Fruit fly (Drosophila melanogaster) whole organism, embryonic: ENCODE measurements around the gene CG32087.

Experiments used
- Bgb ChIP-seq: fragments of 200-800 bp; sonication (Bioruptor generic); IDR thresholded peaks from 2 replicates; pipeline ENCODE4 v1.3.6; 2022; ENCODE audit warnings: missing biosample characterization, missing genetic modification characterization; ENCODE audit not compliant: partially characterized antibody
- CG10543 ChIP-seq: fragments of 200-800 bp; sonication (Bioruptor generic); optimal IDR thresholded peaks from 3 replicates; lab custom pipeline; 2017; ENCODE audit warnings: missing biosample characterization, mild to moderate bottlenecking, missing genetic modification characterization, moderate library complexity
- CG11085 ChIP-seq: fragments of 200-800 bp; sonication (Bioruptor generic); IDR thresholded peaks from 2 replicates; pipeline ENCODE4 v1.3.6; 2022; ENCODE audit warnings: missing biosample characterization, missing genetic modification characterization
- CG12155 ChIP-seq: fragments of 200-800 bp; sonication (Bioruptor generic); optimal IDR thresholded peaks from 3 replicates; lab custom pipeline; 2016; ENCODE audit warnings: missing biosample characterization, missing genetic modification characterization
- CG1233 ChIP-seq: fragments of 200-800 bp; sonication (Bioruptor generic); optimal IDR thresholded peaks from 4 replicates; lab custom pipeline; 2018; ENCODE audit warnings: missing biosample characterization, mild to moderate bottlenecking, missing genetic modification characterization
- CG12769 ChIP-seq: fragments of 200-800 bp; sonication (Bioruptor generic); optimal IDR thresholded peaks from 2 replicates; lab custom pipeline; 2019; ENCODE audit warnings: missing biosample characterization, mild to moderate bottlenecking, missing genetic modification characterization, moderate library complexity
- CG13894 ChIP-seq: fragments of 200-800 bp; sonication (Bioruptor generic); optimal IDR thresholded peaks from 3 replicates; lab custom pipeline; 2018; ENCODE audit warnings: missing biosample characterization, mild to moderate bottlenecking, missing genetic modification characterization, moderate library complexity
- CG16815 ChIP-seq: fragments of 200-800 bp; sonication (Bioruptor generic); optimal IDR thresholded peaks from 3 replicates; lab custom pipeline; 2017; ENCODE audit warnings: missing biosample characterization, mild to moderate bottlenecking, missing genetic modification characterization
- CG17361 ChIP-seq: fragments of 200-800 bp; sonication (Bioruptor generic); IDR thresholded peaks from 3 replicates; pipeline ENCODE4 v1.3.6; 2022; ENCODE audit warnings: missing biosample characterization, missing genetic modification characterization
- CG17568 ChIP-seq: fragments of 200-800 bp; sonication (Bioruptor generic); optimal IDR thresholded peaks from 2 replicates; lab custom pipeline; 2018; ENCODE audit warnings: missing biosample characterization, mild to moderate bottlenecking, missing genetic modification characterization, moderate library complexity
- CG17829 ChIP-seq: fragments of 200-800 bp; optimal IDR thresholded peaks from 2 replicates; lab custom pipeline; 2019; ENCODE audit warnings: missing biosample characterization, mild to moderate bottlenecking, missing genetic modification characterization, moderate library complexity
- CG2199 ChIP-seq: fragments of 200-800 bp; sonication (Bioruptor generic); IDR thresholded peaks from 3 replicates; pipeline ENCODE4 v1.3.6; 2022; ENCODE audit warnings: missing biosample characterization, missing genetic modification characterization
- CG31441 ChIP-seq: fragments of 200-800 bp; sonication (Bioruptor generic); IDR thresholded peaks from 2 replicates; pipeline ENCODE4 v1.3.6; 2022; ENCODE audit warnings: missing biosample characterization, missing genetic modification characterization
- CG4617 ChIP-seq: fragments of 200-800 bp; sonication (Bioruptor generic); optimal IDR thresholded peaks from 3 replicates; lab custom pipeline; 2016; ENCODE audit warnings: missing biosample characterization, missing genetic modification characterization, borderline replicate concordance
- CG4854 ChIP-seq: fragments of 200-800 bp; sonication (Bioruptor generic); optimal IDR thresholded peaks from 2 replicates; lab custom pipeline; 2016; ENCODE audit warnings: missing biosample characterization, missing genetic modification characterization, inconsistent platforms
- CG5953 ChIP-seq: fragments of 200-800 bp; sonication (Bioruptor generic); IDR thresholded peaks from 2 replicates; pipeline ENCODE4 v1.3.6; 2022; ENCODE audit warnings: missing biosample characterization, missing genetic modification characterization
- CG8089 ChIP-seq: fragments of 200-800 bp; sonication (Bioruptor generic); optimal IDR thresholded peaks from 3 replicates; lab custom pipeline; 2016; ENCODE audit warnings: missing biosample characterization, missing genetic modification characterization
- CG9932 ChIP-seq: fragments of 200-800 bp; sonication (Bioruptor generic); IDR thresholded peaks from 2 replicates; pipeline ENCODE4 v1.3.6; 2022; ENCODE audit warnings: missing biosample characterization, missing genetic modification characterization
- CHES-1-like ChIP-seq: fragments of 200-800 bp; sonication (Bioruptor generic); optimal IDR thresholded peaks from 2 replicates; lab custom pipeline; 2016; ENCODE audit warnings: missing biosample characterization, missing genetic modification characterization
- Chrac-16 ChIP-seq: fragments of 200-800 bp; sonication (Bioruptor generic); optimal IDR thresholded peaks from 3 replicates; lab custom pipeline; 2016; ENCODE audit warnings: missing biosample characterization, missing genetic modification characterization
- Dbx ChIP-seq: fragments of 200-800 bp; sonication (Bioruptor generic); IDR thresholded peaks from 3 replicates; pipeline ENCODE4 v1.3.6; 2022; ENCODE audit warnings: missing biosample characterization, missing genetic modification characterization
- Drgx ChIP-seq: fragments of 200-800 bp; sonication (Bioruptor generic); IDR thresholded peaks from 2 replicates; pipeline ENCODE4 v1.3.6; 2022; ENCODE audit warnings: missing biosample characterization, missing genetic modification characterization
- Eip74EF ChIP-seq, 2 experiments: fragments of 200-800 bp in 1 of 2; fragments of >200 bp in 1 of 2; sonication (Bioruptor generic) in 1 of 2; optimal IDR thresholded peaks; 2 replicates each; lab custom pipeline; 2017 to 2019; ENCODE audit warnings: missing biosample characterization in 2 of 2, missing genetic modification characterization in 2 of 2, mild to moderate bottlenecking in 1 of 2, moderate library complexity in 1 of 2
- HLH3B ChIP-seq: fragments of 200-800 bp; sonication (Bioruptor generic); IDR thresholded peaks from 2 replicates; pipeline ENCODE4 v1.3.6; 2022; ENCODE audit warnings: missing biosample characterization, missing genetic modification characterization
- Meics ChIP-seq: fragments of 200-800 bp; sonication (Bioruptor generic); optimal IDR thresholded peaks from 2 replicates; lab custom pipeline; 2017; ENCODE audit warnings: missing biosample characterization, mild to moderate bottlenecking, missing genetic modification characterization
- Rfx ChIP-seq: fragments of 200-800 bp; sonication (Bioruptor generic); IDR thresholded peaks from 2 replicates; pipeline ENCODE4 v1.3.6; 2022; ENCODE audit warnings: missing biosample characterization, missing genetic modification characterization
- ase ChIP-seq: fragments of 200-800 bp; sonication (Bioruptor generic); IDR thresholded peaks from 3 replicates; pipeline ENCODE4 v1.3.6; 2022; ENCODE audit warnings: missing biosample characterization, missing genetic modification characterization
- ato ChIP-seq: fragments of 200-800 bp; sonication (Bioruptor generic); IDR thresholded peaks from 2 replicates; pipeline ENCODE4 v1.3.6; 2022; ENCODE audit warnings: missing biosample characterization, missing genetic modification characterization; ENCODE audit not compliant: partially characterized antibody
- bowl ChIP-seq: fragments of 200-800 bp; sonication (Bioruptor generic); IDR thresholded peaks from 2 replicates; pipeline ENCODE4 v1.3.6; 2022; ENCODE audit warnings: missing biosample characterization, missing genetic modification characterization
- dpn ChIP-seq, 2 experiments: fragments of 200-800 bp; sonication (Bioruptor generic); optimal IDR thresholded peaks; 3 replicates each; lab custom pipeline; 2016; ENCODE audit warnings: missing biosample characterization in 2 of 2, missing genetic modification characterization in 2 of 2
- fru ChIP-seq: fragments of >200 bp; optimal IDR thresholded peaks from 2 replicates; lab custom pipeline; 2017
- grau ChIP-seq: fragments of 200-800 bp; optimal IDR thresholded peaks from 3 replicates; lab custom pipeline; 2019; ENCODE audit warnings: missing biosample characterization, mild to moderate bottlenecking, missing genetic modification characterization, moderate library complexity
- knrl ChIP-seq: fragments of 200-800 bp; sonication (Bioruptor generic); IDR thresholded peaks from 3 replicates; pipeline ENCODE4 v1.3.6; 2022; ENCODE audit warnings: missing biosample characterization, missing genetic modification characterization; ENCODE audit not compliant: partially characterized antibody
- mirr ChIP-seq: fragments of 200-800 bp; sonication (Bioruptor generic); optimal IDR thresholded peaks from 3 replicates; lab custom pipeline; 2018; ENCODE audit warnings: missing biosample characterization, mild to moderate bottlenecking, missing genetic modification characterization
- p53 ChIP-seq: fragments of 200-800 bp; sonication (Bioruptor generic); optimal IDR thresholded peaks from 2 replicates; lab custom pipeline; 2016; ENCODE audit warnings: missing biosample characterization, missing genetic modification characterization
- salm ChIP-seq: fragments of 200-800 bp; sonication (Bioruptor generic); optimal IDR thresholded peaks from 2 replicates; lab custom pipeline; 2018; ENCODE audit warnings: missing biosample characterization, mild to moderate bottlenecking, missing genetic modification characterization
- sens ChIP-seq: fragments of 200-800 bp; sonication (Bioruptor generic); peaks from one replicate; lab custom pipeline; 2016; ENCODE audit warnings: missing biosample characterization, missing genetic modification characterization
- so ChIP-seq: fragments of 200-800 bp; sonication (Bioruptor generic); IDR thresholded peaks from 3 replicates; pipeline ENCODE4 v1.3.6; 2022; ENCODE audit warnings: missing biosample characterization, missing genetic modification characterization
- wdn ChIP-seq: fragments of 200-800 bp; sonication (Bioruptor generic); IDR thresholded peaks from 2 replicates; pipeline ENCODE4 v1.3.6; 2022; ENCODE audit warnings: missing biosample characterization, missing genetic modification characterization
- z ChIP-seq: fragments of 200-800 bp; sonication (Bioruptor generic); IDR thresholded peaks from 3 replicates; pipeline ENCODE4 v1.3.6; 2022; ENCODE audit warnings: missing biosample characterization, missing genetic modification characterization
- zf30C ChIP-seq: fragments of 200-800 bp; sonication (Bioruptor generic); optimal IDR thresholded peaks from 3 replicates; lab custom pipeline; 2018; ENCODE audit warnings: missing biosample characterization, mild to moderate bottlenecking, missing genetic modification characterization
- zfh1 ChIP-seq: fragments of 200-800 bp; sonication (Bioruptor generic); IDR thresholded peaks from 3 replicates; pipeline ENCODE4 v1.3.6; 2022; ENCODE audit warnings: missing biosample characterization, missing genetic modification characterization

Gene CG32087

DNA sequence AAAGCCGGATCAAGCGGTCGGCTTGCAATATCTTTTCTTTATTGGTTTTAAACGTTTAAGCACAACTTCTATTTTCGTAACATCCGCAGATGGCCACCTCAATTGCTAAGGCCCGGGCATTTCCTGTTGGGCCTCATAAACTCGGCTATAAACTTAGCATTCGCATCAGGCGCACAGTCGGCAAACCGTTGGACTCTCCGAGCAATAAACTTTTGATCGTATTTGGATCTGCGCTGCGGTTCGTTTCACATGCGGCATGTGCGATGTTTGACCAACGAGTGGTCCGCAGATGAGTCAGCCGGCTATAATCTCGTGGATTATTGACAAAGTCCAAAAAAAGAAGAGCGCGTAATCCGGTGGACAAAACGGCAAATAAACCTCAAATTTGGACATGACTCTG is 20.2 kb upstream of the CG32087 start (continued):
- TF ChIP-seq CG8089 (GFP tag; lab: Kevin White, UChicago): no peak
- no peak for TF ChIP-seq knrl
- TF ChIP-seq z (GFP tag; lab: Robert Waterston, UW): no peak
- peak; percentile 10 for TF ChIP-seq CG10543 (GFP tag; lab: Kevin White, UChicago)
- TF ChIP-seq grau (tag; lab: Kevin White, UChicago): no peak
- peak; percentile 37; the same call in 1 of the 2 replicates for TF ChIP-seq Rfx (GFP tag; lab: Robert Waterston, UW)
- TF ChIP-seq HLH3B (GFP tag; lab: Robert Waterston, UW): no peak
- TF ChIP-seq CG1233 (GFP tag; lab: Kevin White, UChicago): no peak
- TF ChIP-seq CG17361 (GFP tag; lab: Robert Waterston, UW): no peak
- TF ChIP-seq CG12769 (tag; lab: Kevin White, UChicago): peak; percentile 57
- peak; percentile 24 for TF ChIP-seq CG13894 (tag; lab: Kevin White, UChicago)
- no peak for TF ChIP-seq dpn (GFP tag; optimal IDR thresholded peaks at IDR 0.05; lab: Kevin White, UChicago)
- no peak for TF ChIP-seq CHES-1-like (GFP tag; lab: Kevin White, UChicago)
- TF ChIP-seq CG16815 (GFP tag; lab: Kevin White, UChicago): no peak
- no peak for TF ChIP-seq salm (tag; lab: Kevin White, UChicago)
- no peak for TF ChIP-seq CG31441 (GFP tag; lab: Robert Waterston, UW)
- no peak for TF ChIP-seq CG5953 (GFP tag; lab: Robert Waterston, UW)
- TF ChIP-seq Drgx (GFP tag; lab: Robert Waterston, UW): no peak
- TF ChIP-seq fru (lab: Kevin White, UChicago): no peak
- TF ChIP-seq zf30C: no peak
- TF ChIP-seq ase (GFP tag; lab: Robert Waterston, UW): no peak
- no peak for TF ChIP-seq ato (GFP tag; lab: Robert Waterston, UW)
- no peak for TF ChIP-seq mirr (GFP tag; lab: Kevin White, UChicago)
- no peak for TF ChIP-seq CG17568 (GFP tag; lab: Kevin White, UChicago)
- peak in 1 of 2 experiments; percentile 11 for TF ChIP-seq Eip74EF (GFP tag; optimal IDR thresholded peaks at IDR 0.05; lab: Kevin White, UChicago)
- TF ChIP-seq Chrac-16 (GFP tag; lab: Kevin White, UChicago): no peak
- 0 out of 3 replicates have a peak, but pooled peaks have one; percentile 20 for TF ChIP-seq so (GFP tag; lab: Robert Waterston, UW)
- 0 out of 2 replicates have a peak, but pooled peaks have one; percentile 21 for TF ChIP-seq bowl
- TF ChIP-seq Bgb (GFP tag; lab: Robert Waterston, UW): 0 out of 2 replicates have a peak, but pooled peaks have one; percentile 9
- TF ChIP-seq wdn (GFP tag; lab: Robert Waterston, UW): no peak
- no peak for TF ChIP-seq CG4854 (GFP tag; lab: Kevin White, UChicago)
- TF ChIP-seq CG11085 (GFP tag; lab: Robert Waterston, UW): no peak
- TF ChIP-seq CG12155 (GFP tag; lab: Kevin White, UChicago): no peak
- peak; percentile 55; the same call in 1 of the 3 replicates for TF ChIP-seq Dbx (GFP tag; lab: Robert Waterston, UW)
- TF ChIP-seq CG17829: no peak
- no peak; the same call in none of the 2 replicates for TF ChIP-seq CG9932 (GFP tag; lab: Robert Waterston, UW)
- TF ChIP-seq Meics: no peak
- no peak for TF ChIP-seq CG2199
- no peak for TF ChIP-seq p53 (GFP tag; lab: Kevin White, UChicago)

DNA sequence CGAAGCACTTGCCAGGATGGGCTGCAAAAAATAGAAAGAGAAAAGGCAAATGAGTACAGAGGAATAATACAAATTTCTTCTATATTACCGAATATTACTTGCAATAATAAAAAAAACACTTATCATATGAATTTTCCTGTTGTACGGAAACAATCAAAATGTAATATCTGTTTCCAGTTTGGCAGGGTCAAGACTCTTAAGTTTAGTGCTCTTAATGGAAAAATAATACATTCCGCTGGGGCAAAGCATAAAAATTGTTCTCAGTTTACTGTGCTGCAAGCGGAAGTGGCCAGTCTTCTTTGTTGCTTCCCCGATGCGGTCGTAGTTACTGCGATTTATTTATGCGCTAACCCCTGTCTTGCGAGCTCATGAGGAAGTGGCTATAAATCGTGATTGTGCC is 19.1 kb upstream of the CG32087 start:
- TF ChIP-seq CG4617 (no peak), zfh1 (GFP tag; lab: Robert Waterston, UW) (no peak), sens (GFP tag; lab: Kevin White, UChicago) (peak; percentile 34)
